Worm (Caenorhabditis elegans) whole organism, mixed stage, embryonic: ENCODE results near the gene hsp-16.41.

Experiments used
- M03D4.4 ChIP-seq: sonication (generic microtip); optimal IDR thresholded peaks from 2 replicates; lab custom pipeline; 2017; ENCODE audit warnings: mild to moderate bottlenecking, missing genetic modification characterization, missing compliant biosample characterization
- bed-3 ChIP-seq: fragments of 200-800 bp; sonication (Bioruptor generic); optimal IDR thresholded peaks from 3 replicates; lab custom pipeline; 2018; ENCODE audit warnings: mild to moderate bottlenecking, missing genetic modification characterization, moderate library complexity, missing compliant biosample characterization
- blmp-1 ChIP-seq: fragments of 150-350 bp; optimal IDR thresholded peaks from 2 replicates; lab custom pipeline; 2014; ENCODE audit warnings: missing biosample characterization, missing genetic modification characterization
- ceh-39 ChIP-seq: fragments of 150-350 bp; optimal IDR thresholded peaks from 2 replicates; lab custom pipeline; 2014; ENCODE audit warnings: missing biosample characterization, missing genetic modification characterization
- ceh-43 ChIP-seq: fragments of 200-800 bp; sonication (Bioruptor generic); optimal IDR thresholded peaks from 2 replicates; lab custom pipeline; 2018; ENCODE audit warnings: mild to moderate bottlenecking, missing genetic modification characterization, moderate library complexity, missing compliant biosample characterization
- ceh-83 ChIP-seq: fragments of 200-800 bp; sonication (Bioruptor generic); optimal IDR thresholded peaks from 2 replicates; lab custom pipeline; 2018; ENCODE audit warnings: mild to moderate bottlenecking, missing genetic modification characterization, missing compliant biosample characterization
- ces-1 ChIP-seq: fragments of 150-350 bp; optimal IDR thresholded peaks from 2 replicates; lab custom pipeline; 2014; ENCODE audit warnings: missing biosample characterization, missing genetic modification reagents, missing genetic modification characterization
- cnd-1 ChIP-seq: fragments of 200-800 bp; sonication (Bioruptor generic); optimal IDR thresholded peaks from 2 replicates; lab custom pipeline; 2018; ENCODE audit warnings: mild to moderate bottlenecking, missing genetic modification characterization, missing compliant biosample characterization
- drap-1 ChIP-seq: fragments of 200-800 bp; sonication (Bioruptor generic); optimal IDR thresholded peaks from 3 replicates; lab custom pipeline; 2018; ENCODE audit warnings: mild to moderate bottlenecking, missing genetic modification characterization, missing compliant biosample characterization
- elt-1 ChIP-seq: sonication (generic microtip); optimal IDR thresholded peaks from 2 replicates; lab custom pipeline; 2017; ENCODE audit warnings: missing genetic modification characterization, mild to moderate bottlenecking, missing compliant biosample characterization, antibody characterized with exemption, moderate library complexity, borderline replicate concordance; ENCODE audit not compliant: insufficient read depth
- elt-3 ChIP-seq: fragments of 150-350 bp; optimal IDR thresholded peaks from 2 replicates; lab custom pipeline; 2014; ENCODE audit warnings: missing biosample characterization, missing genetic modification characterization
- flh-1 ChIP-seq: fragments of 200-800 bp; sonication (Bioruptor generic); optimal IDR thresholded peaks from 2 replicates; lab custom pipeline; 2018; ENCODE audit warnings: mild to moderate bottlenecking, missing genetic modification characterization, moderate library complexity, missing compliant biosample characterization
- ham-2 ChIP-seq: fragments of 200-800 bp; sonication (Bioruptor generic); optimal IDR thresholded peaks from 2 replicates; lab custom pipeline; 2018; ENCODE audit warnings: mild to moderate bottlenecking, missing genetic modification characterization, missing compliant biosample characterization
- hlh-1 ChIP-seq: fragments of 150-350 bp; optimal IDR thresholded peaks from 2 replicates; lab custom pipeline; 2014; ENCODE audit warnings: missing biosample characterization, missing genetic modification reagents, missing genetic modification characterization
- lin-13 ChIP-seq: fragments of 150-350 bp; optimal IDR thresholded peaks from 2 replicates; lab custom pipeline; 2014; ENCODE audit warnings: missing biosample characterization, missing genetic modification characterization
- lin-32 ChIP-seq: fragments of 200-800 bp; sonication (Bioruptor generic); optimal IDR thresholded peaks from 2 replicates; lab custom pipeline; 2018; ENCODE audit warnings: mild to moderate bottlenecking, missing genetic modification characterization, missing compliant biosample characterization
- lsy-2 ChIP-seq: fragments of 150-350 bp; optimal IDR thresholded peaks from 2 replicates; lab custom pipeline; 2014; ENCODE audit warnings: missing biosample characterization, missing genetic modification characterization
- mab-5 ChIP-seq: fragments of 150-350 bp; optimal IDR thresholded peaks from 2 replicates; lab custom pipeline; 2014; ENCODE audit warnings: missing biosample characterization, missing genetic modification characterization
- mep-1 ChIP-seq: fragments of 150-350 bp; optimal IDR thresholded peaks from 2 replicates; lab custom pipeline; 2017; ENCODE audit warnings: missing biosample characterization, missing genetic modification reagents, missing genetic modification characterization, inconsistent platforms
- mls-2 ChIP-seq: sonication (generic microtip); optimal IDR thresholded peaks from 2 replicates; lab custom pipeline; 2016; ENCODE audit warnings: mild to moderate bottlenecking, missing genetic modification characterization, moderate library complexity, missing compliant biosample characterization
- nhr-12 ChIP-seq: fragments of 150-350 bp; optimal IDR thresholded peaks from 2 replicates; lab custom pipeline; 2014; ENCODE audit warnings: missing biosample characterization, missing genetic modification characterization
- nhr-2 ChIP-seq: fragments of 150-350 bp; optimal IDR thresholded peaks from 2 replicates; lab custom pipeline; 2014; ENCODE audit warnings: missing biosample characterization, missing genetic modification characterization
- nhr-237 ChIP-seq: fragments of 150-350 bp; optimal IDR thresholded peaks from 2 replicates; lab custom pipeline; 2014; ENCODE audit warnings: missing biosample characterization, missing genetic modification characterization
- nhr-28 ChIP-seq: fragments of 150-350 bp; optimal IDR thresholded peaks from 2 replicates; lab custom pipeline; 2014; ENCODE audit warnings: missing biosample characterization, missing genetic modification characterization
- nhr-76 ChIP-seq: sonication (generic microtip); optimal IDR thresholded peaks from 2 replicates; lab custom pipeline; 2017; ENCODE audit warnings: missing biosample characterization, missing genetic modification characterization
- pha-4 ChIP-seq: fragments of 150-350 bp; optimal IDR thresholded peaks from 2 replicates; lab custom pipeline; 2018; ENCODE audit warnings: missing biosample characterization, missing genetic modification reagents, missing genetic modification characterization
- sem-2 ChIP-seq: fragments of 200-800 bp; sonication (Bioruptor generic); optimal IDR thresholded peaks from 2 replicates; lab custom pipeline; 2018; ENCODE audit warnings: mild to moderate bottlenecking, missing genetic modification characterization, missing compliant biosample characterization
- snpc-4 ChIP-seq: fragments of 150-350 bp; optimal IDR thresholded peaks from 2 replicates; lab custom pipeline; 2014; ENCODE audit warnings: missing biosample characterization, missing genetic modification characterization
- sptf-1 ChIP-seq: sonication (generic microtip); optimal IDR thresholded peaks from 2 replicates; lab custom pipeline; 2017; ENCODE audit warnings: mild to moderate bottlenecking, missing genetic modification characterization, moderate library complexity, missing compliant biosample characterization
- tbx-8 ChIP-seq: fragments of 200-800 bp; sonication (Bioruptor generic); optimal IDR thresholded peaks from 2 replicates; lab custom pipeline; 2018; ENCODE audit warnings: mild to moderate bottlenecking, missing genetic modification characterization, moderate library complexity, missing compliant biosample characterization
- unc-120 ChIP-seq: sonication (generic microtip); optimal IDR thresholded peaks from 2 replicates; lab custom pipeline; 2017; ENCODE audit warnings: missing genetic modification characterization, missing compliant biosample characterization; ENCODE audit not compliant: poor library complexity, severe bottlenecking
- unc-39 ChIP-seq: fragments of 150-350 bp; optimal IDR thresholded peaks from 2 replicates; lab custom pipeline; 2014; ENCODE audit warnings: missing biosample characterization, missing genetic modification characterization
- unc-62 ChIP-seq: fragments of 150-350 bp; optimal IDR thresholded peaks from 2 replicates; lab custom pipeline; 2014; ENCODE audit warnings: missing biosample characterization, missing genetic modification reagents, missing genetic modification characterization
- zip-8 ChIP-seq: fragments of 150-350 bp; optimal IDR thresholded peaks from 2 replicates; lab custom pipeline; 2014; ENCODE audit warnings: missing biosample characterization, missing genetic modification characterization
- ztf-11 ChIP-seq: fragments of 150-350 bp; optimal IDR thresholded peaks from 2 replicates; lab custom pipeline; 2014; ENCODE audit warnings: missing biosample characterization, missing genetic modification characterization

Gene hsp-16.41

DNA sequence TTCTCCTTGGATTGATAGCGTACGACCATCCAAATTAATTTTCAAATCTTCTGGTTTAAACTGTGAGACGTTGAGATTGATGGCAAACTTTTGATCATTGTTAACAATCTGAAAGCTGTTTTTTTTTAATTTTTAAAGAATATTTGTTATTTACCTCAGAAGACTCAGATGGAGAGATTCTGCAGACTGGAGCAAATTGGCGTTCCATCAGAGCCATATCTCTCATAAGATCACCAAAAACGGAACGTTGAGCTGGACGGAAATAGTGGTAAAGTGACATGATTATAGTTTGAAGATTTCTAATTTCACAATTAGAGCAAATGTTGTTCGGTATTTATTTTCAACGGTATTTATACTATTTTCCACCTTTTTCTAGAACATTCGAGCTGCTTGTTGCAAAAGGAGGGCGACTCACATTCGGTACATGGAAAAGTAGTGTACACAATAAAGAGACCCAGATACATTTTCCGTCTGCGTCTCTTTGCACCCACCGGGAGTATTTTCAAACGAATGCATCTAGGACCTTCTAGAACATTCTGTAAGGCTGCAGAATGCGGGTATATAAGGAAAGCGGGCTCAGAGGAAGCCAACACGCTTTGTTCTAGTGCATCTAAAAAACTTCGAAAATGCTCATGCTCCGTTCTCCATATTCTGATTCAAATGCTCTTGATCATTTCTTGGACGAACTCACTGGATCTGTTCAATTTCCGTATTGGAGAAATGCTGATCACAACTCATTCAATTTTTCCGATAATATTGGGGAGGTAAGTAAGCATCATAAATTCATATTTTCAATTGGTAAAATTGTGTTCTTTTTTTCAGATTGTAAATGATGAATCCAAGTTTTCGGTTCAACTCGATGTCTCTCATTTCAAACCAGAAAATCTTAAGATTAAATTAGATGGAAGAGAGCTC, at the start of gene hsp-16.41, which contains the start of gene hsp-16.2:
hsp-16.41 (plus strand) TSS at position 534 of the 915 bp plus-strand sequence.
hsp-16.2 (minus strand) TSS at position 313 of the 915 bp plus-strand sequence.
- no peak for TF ChIP-seq flh-1 (GFP tag; lab: Kevin White, UChicago)
- TF ChIP-seq lsy-2 (tag; lab: Kevin White, UChicago) = no peak
- TF ChIP-seq ztf-11 (tag; lab: Kevin White, UChicago) = no peak
- no peak for TF ChIP-seq nhr-28
- no peak for TF ChIP-seq blmp-1 (tag; lab: Kevin White, UChicago)
- TF ChIP-seq nhr-237 (tag; lab: Kevin White, UChicago) = no peak
- TF ChIP-seq M03D4.4 = no peak
- TF ChIP-seq ceh-43 (GFP tag; lab: Kevin White, UChicago) = no peak
- peak; percentile 14 for TF ChIP-seq drap-1 (GFP tag; lab: Kevin White, UChicago)
- TF ChIP-seq hlh-1 (tag; lab: Kevin White, UChicago) = no peak
- no peak for TF ChIP-seq nhr-12 (tag; lab: Kevin White, UChicago)
- no peak for TF ChIP-seq ceh-83 (GFP tag; lab: Kevin White, UChicago)
- peak; percentile 48 for TF ChIP-seq ham-2
- TF ChIP-seq unc-62 (GFP tag; lab: Kevin White, UChicago) = no peak
- TF ChIP-seq unc-120 (tag; lab: Kevin White, UChicago) = peak; percentile 65
- TF ChIP-seq cnd-1 (tag; lab: Kevin White, UChicago) = no peak
- TF ChIP-seq mep-1 (tag; lab: Kevin White, UChicago) = peak; percentile 1
- TF ChIP-seq mls-2 (tag; lab: Kevin White, UChicago) = peak; percentile 46
- TF ChIP-seq lin-13 (tag; lab: Kevin White, UChicago) = peak; percentile 84
- TF ChIP-seq sem-2 (GFP tag; lab: Kevin White, UChicago) = no peak
- TF ChIP-seq tbx-8 (GFP tag; lab: Kevin White, UChicago) = no peak
- TF ChIP-seq ces-1 (GFP tag; lab: Kevin White, UChicago) = peak; percentile 30
- no peak for TF ChIP-seq elt-3 (tag; lab: Kevin White, UChicago)
- TF ChIP-seq nhr-76 (tag; lab: Kevin White, UChicago) = no peak
- TF ChIP-seq ceh-39 = no peak
- TF ChIP-seq nhr-2 = peak; percentile 43
- no peak for TF ChIP-seq unc-39 (tag; lab: Kevin White, UChicago)
- no peak for TF ChIP-seq bed-3 (GFP tag; lab: Kevin White, UChicago)
- TF ChIP-seq lin-32 (GFP tag; lab: Kevin White, UChicago) = no peak
- peak; percentile 56 for TF ChIP-seq pha-4 (tag; lab: Kevin White, UChicago)
- no peak for TF ChIP-seq mab-5 (tag; lab: Kevin White, UChicago)
- TF ChIP-seq sptf-1 (tag; lab: Kevin White, UChicago) = no peak
- TF ChIP-seq elt-1 (tag; lab: Kevin White, UChicago) = no peak
- TF ChIP-seq zip-8 (tag; lab: Kevin White, UChicago) = no peak
- no peak for TF ChIP-seq snpc-4
- TF ChIP-seq, all 35 proteins: peak for 9

DNA sequence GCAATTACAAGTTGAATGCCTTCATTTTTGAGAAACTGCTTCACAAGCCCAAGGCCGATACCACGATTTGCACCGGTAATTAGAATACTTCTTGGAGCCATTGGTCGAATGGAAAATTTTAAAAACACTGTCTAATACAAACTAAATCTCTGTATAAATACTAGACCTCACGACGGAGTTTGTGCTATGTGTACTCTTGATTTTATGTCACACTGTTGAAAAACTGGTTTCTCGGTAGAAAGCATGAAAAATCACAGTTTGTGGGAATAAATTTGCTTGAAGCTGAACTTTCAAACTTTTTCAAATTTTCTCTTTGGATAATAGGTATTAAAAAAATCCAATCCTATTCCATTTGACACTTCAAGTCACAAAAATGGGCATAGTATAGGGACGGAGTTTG, 49.4 kb upstream of the hsp-16.41 start, which contains the start of gene ZK697.14:
ZK697.14 (minus strand) TSS at position 101 of the 400 bp plus-strand sequence.
- TF ChIP-seq ham-2 (no peak), mab-5 (tag; lab: Kevin White, UChicago) (no peak), elt-1 (tag; lab: Kevin White, UChicago) (no peak), unc-62 (GFP tag; lab: Kevin White, UChicago) (no peak), nhr-237 (tag; lab: Kevin White, UChicago) (no peak), hlh-1 (tag; lab: Kevin White, UChicago) (no peak), lin-32 (GFP tag; lab: Kevin White, UChicago) (no peak), ceh-43 (GFP tag; lab: Kevin White, UChicago) (no peak), ceh-39 (no peak), tbx-8 (GFP tag; lab: Kevin White, UChicago) (no peak), mls-2 (tag; lab: Kevin White, UChicago) (no peak), nhr-28 (no peak), blmp-1 (tag; lab: Kevin White, UChicago) (no peak), M03D4.4 (no peak), sptf-1 (tag; lab: Kevin White, UChicago) (no peak), elt-3 (tag; lab: Kevin White, UChicago) (no peak), zip-8 (tag; lab: Kevin White, UChicago) (no peak), pha-4 (tag; lab: Kevin White, UChicago) (no peak)
